Worm (Caenorhabditis elegans): ENCODE measurements around the gene nep-2.

ce11 chrII:2677534-2678168 lies 47.9 kb downstream of the nep-2 start, which contains the start of gene F22E5.17:
- no peak for TF ChIP-seq aly-2 (tag; optimal IDR thresholded peaks at IDR 0.05)
- TF ChIP-seq snpc-4 (tag; optimal IDR thresholded peaks at IDR 0.05) = no peak
- TF ChIP-seq ama-1 (optimal IDR thresholded peaks at IDR 0.05) = no peak
- TF ChIP-seq zag-1 (tag; optimal IDR thresholded peaks at IDR 0.05) = no peak
- no peak for TF ChIP-seq egl-27 (tag; optimal IDR thresholded peaks at IDR 0.05)
- TF ChIP-seq lin-39 (tag; optimal IDR thresholded peaks at IDR 0.05) = no peak
- TF ChIP-seq ceh-16 (tag; optimal IDR thresholded peaks at IDR 0.05) = no peak
- no peak for TF ChIP-seq lsy-2 (tag; optimal IDR thresholded peaks at IDR 0.05)
